Worm (Caenorhabditis elegans) whole organism, dauer: ENCODE results near the gene tag-340.

Source experiments
- unc-62 ChIP-seq: sonication (generic microtip); optimal IDR thresholded peaks from 2 replicates; lab custom pipeline; 2017; ENCODE audit warnings: missing biosample characterization, missing genetic modification reagents, missing genetic modification characterization

tag-340 gene

ce11 chrIII:4900260-4900659 is at the start of gene tag-340:
tag-340 (plus strand) TSS chrIII:4900508.
- TF ChIP-seq unc-62 (GFP tag; lab: Kevin White, UChicago): no peak

DNA sequence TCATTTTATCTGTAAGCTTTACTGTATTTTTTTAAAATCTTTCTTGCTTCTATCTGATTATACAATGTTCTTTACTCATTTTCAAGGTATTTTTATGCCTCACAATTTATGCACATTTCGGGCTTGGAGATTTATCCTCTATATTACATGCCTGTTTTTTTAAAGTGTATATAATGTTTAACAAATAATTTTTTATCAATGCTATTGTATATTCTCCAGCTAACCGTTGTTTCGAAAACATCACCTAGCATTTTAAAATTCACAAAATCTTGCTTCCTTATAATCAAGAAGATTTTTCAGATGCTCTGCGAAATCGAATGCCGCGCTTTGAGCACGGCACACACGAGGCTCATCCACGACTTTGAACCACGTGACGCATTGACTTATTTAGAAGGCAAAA is 48.3 kb upstream of the tag-340 start, which contains the start of gene ced-4:
ced-4 (plus strand) TSS at position 301 of the 400 bp plus-strand sequence.
- TF ChIP-seq unc-62 (GFP tag; lab: Kevin White, UChicago): no peak

ce11 chrIII:4854918-4855317 is 45.4 kb upstream of the tag-340 start, which contains the start of gene C35D10.8:
C35D10.8 (plus strand) TSS chrIII:4855218.
- TF ChIP-seq unc-62 (GFP tag; lab: Kevin White, UChicago): no peak

DNA sequence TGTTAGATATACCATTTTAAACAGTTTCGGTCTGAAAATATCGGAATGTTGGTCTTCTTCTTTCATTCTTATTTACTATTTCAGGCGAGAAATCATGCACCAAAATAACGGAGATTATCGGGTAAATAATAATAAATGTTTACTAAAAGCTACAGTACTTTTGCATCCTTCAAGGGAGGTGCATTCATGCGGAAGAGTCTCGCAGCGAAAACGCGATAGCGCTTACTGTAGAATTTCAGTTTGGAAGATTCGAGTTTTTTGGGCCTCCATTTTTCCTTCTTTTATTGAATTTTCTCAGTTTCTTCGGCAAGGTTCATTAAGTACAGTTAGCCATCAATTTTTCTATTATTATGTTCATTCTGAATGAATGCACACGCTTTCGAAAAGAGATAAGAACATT is 44.2 kb upstream of the tag-340 start, which contains the start of gene C35D10.7:
C35D10.7 (plus strand) TSS at position 85 of the 400 bp plus-strand sequence.
- TF ChIP-seq unc-62 (GFP tag; lab: Kevin White, UChicago): no peak

DNA sequence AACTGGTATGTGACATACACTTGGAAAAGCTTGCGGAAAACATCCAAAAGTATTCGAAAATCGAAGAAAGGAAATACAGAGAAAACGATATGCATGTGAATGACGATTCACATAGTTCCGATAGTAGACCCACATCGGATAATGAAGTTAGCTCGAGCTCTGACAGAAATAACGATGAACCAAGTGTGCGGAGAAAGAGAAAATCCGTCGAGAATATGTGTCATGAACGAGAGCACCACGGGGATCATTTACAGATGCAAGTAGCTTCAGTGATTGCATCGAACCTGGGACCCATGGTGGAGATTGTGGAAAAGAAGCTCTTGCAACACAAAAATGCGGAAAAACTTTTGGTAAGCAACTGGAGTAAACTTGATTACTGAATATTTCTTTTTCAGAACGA is 43.3 kb upstream of the tag-340 start:
- no peak for TF ChIP-seq unc-62 (GFP tag; lab: Kevin White, UChicago)

ce11 chrIII:4859039-4859438 is 41.3 kb upstream of the tag-340 start, which contains the start of gene C35D10.6:
C35D10.6 (plus strand) TSS chrIII:4859339.
- no peak for TF ChIP-seq unc-62 (GFP tag; lab: Kevin White, UChicago)

DNA sequence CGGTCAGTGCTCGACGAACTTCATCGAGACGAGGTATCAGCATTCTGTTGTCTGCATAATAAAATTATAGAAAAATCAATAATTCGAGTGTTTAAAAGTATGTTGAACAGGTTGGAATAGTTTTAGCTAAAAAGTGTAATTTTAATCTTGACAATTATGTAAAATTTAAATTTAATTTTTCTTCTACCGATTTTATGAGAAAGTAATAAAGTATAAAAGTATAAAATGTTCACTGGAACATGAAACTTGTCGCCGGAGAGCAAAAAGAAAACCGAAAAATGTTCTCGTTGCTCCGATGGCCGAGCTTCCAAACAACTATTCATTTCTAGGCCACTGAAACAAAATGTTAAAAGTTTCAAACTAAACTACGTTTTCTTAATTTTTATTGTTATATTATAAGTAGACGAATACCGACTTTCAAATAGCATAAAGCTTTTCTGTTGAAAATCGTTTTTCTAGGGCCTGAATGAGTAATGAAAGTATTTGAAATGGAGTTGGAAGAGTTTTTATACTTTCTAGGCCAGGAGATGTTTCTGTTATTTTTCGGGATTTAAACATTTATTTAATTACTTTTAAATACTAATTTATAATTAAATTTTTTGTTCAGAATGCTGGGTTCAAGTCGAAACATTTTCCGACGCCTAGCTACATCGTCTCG is 38.4 kb upstream of the tag-340 start, which contains the start of the genes C35D10.10 and C35D10.5:
C35D10.10 (minus strand) TSS at position 51 of the 658 bp plus-strand sequence.
C35D10.5 (plus strand) TSS at position 608 of the 658 bp plus-strand sequence.
- TF ChIP-seq unc-62 (GFP tag; lab: Kevin White, UChicago): no peak

- no peak for TF ChIP-seq unc-62 (GFP tag; lab: Kevin White, UChicago)
Observed at ce11 chrIII:4863127-4863526, 37.2 kb upstream of the tag-340 start, which contains the start of gene coq-8. coq-8 (plus strand) TSS chrIII:4863427.

- no peak for TF ChIP-seq unc-62 (GFP tag; lab: Kevin White, UChicago)
Observed at ce11 chrIII:4866762-4867161, 33.5 kb upstream of the tag-340 start, which contains the start of gene C35D10.17. C35D10.17 (plus strand) TSS chrIII:4867062.

- TF ChIP-seq unc-62 (GFP tag; lab: Kevin White, UChicago): no peak
Observed at ce11 chrIII:4868643-4869042, 31.7 kb upstream of the tag-340 start, which contains the start of the genes msd-4 and C35D10.3. msd-4 (minus strand) TSS chrIII:4868743. C35D10.3 (plus strand) TSS chrIII:4868921.

DNA sequence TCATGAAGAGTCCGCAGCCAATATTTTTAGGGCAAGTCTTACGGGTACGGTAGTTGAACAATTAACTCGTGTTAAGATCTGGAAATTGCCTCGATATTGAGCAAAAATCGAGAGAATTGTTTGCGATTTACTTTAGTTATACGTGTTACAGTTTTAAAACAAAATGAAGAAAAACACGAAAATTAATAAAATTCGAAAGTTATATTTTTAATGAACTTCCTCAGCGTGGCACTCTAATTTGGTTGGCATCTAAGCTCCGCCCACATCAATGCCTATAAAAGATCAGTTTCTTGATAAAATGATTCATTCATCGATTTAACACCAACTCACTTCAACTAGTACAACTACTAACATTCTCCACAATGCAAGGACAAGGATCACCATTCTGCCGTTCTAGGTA is 29.8 kb upstream of the tag-340 start, which contains the start of gene gipc-1:
gipc-1 (plus strand) TSS at position 301 of the 400 bp plus-strand sequence.
- TF ChIP-seq unc-62 (GFP tag; lab: Kevin White, UChicago): no peak

ce11 chrIII:4873395-4873794 is 26.9 kb upstream of the tag-340 start:
- TF ChIP-seq unc-62 (GFP tag; lab: Kevin White, UChicago): no peak

- TF ChIP-seq unc-62 (GFP tag; lab: Kevin White, UChicago): no peak
Observed at ce11 chrIII:4874671-4875070, 25.6 kb upstream of the tag-340 start, which contains the start of gene C35D10.12. C35D10.12 (minus strand) TSS chrIII:4874771.

- no peak for TF ChIP-seq unc-62 (GFP tag; lab: Kevin White, UChicago)
Observed at ce11 chrIII:4875663-4876062, 24.6 kb upstream of the tag-340 start.

- no peak for TF ChIP-seq unc-62 (GFP tag; lab: Kevin White, UChicago)
Observed at ce11 chrIII:4878281-4878680, 22.0 kb upstream of the tag-340 start, which contains the start of the genes tost-1 and arx-6. tost-1 (minus strand) TSS chrIII:4878311. arx-6 (plus strand) TSS chrIII:4878658.

DNA sequence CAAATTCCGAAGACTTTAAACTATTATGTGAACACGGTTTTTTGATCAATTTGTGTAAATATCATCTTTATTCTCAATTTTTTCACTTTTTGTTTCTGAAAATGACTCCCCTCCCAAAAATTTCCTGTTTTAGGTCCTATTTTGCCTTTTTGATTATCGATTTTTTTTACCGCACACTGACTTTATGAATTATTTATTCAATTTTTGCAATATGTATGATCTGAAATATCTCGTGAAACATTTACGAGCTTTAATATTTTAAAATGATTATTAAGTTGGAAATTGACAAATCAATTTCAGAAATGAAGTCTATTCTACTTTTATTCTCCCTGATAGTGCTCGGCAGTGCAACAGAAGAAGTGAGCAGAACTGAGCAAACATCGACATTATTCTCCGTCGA is 20.9 kb upstream of the tag-340 start, which contains the start of gene C35D10.1:
C35D10.1 (plus strand) TSS at position 301 of the 400 bp plus-strand sequence.
- no peak for TF ChIP-seq unc-62 (GFP tag; lab: Kevin White, UChicago)
